Worm (Caenorhabditis elegans): Measurements from ENCODE around the gene T01D1.5.
A peak's percentile ranks its signal among the peaks of the same experiment; 100 is the strongest.

ce11 chrII:216598-216997 is 27.7 kb upstream of the T01D1.5 start, which contains the start of gene F48A11.4:
- TF ChIP-seq him-1 (tag; optimal IDR thresholded peaks at IDR 0.05) (peak; percentile 52), dao-5 (tag; optimal IDR thresholded peaks at IDR 0.05) (no peak), W03F9.2 (tag; optimal IDR thresholded peaks at IDR 0.05) (peak; percentile 89)

Measured in whole organism, L4/young adult.